Worm (Caenorhabditis elegans) whole organism, early embryonic: ENCODE measurements around the gene acer-1.
A peak's percentile ranks its signal among the peaks of the same experiment; 100 is the strongest.
"Not testable (repeated sequence)": the region's sequence is repeated elsewhere in the genome, so short reads cannot be mapped to it uniquely, and the experiment has no call there.

Experiments used
- B0310.2 ChIP-seq: sonication (generic microtip); optimal IDR thresholded peaks from 2 replicates; lab custom pipeline; 2016; ENCODE audit warnings: mild to moderate bottlenecking, missing genetic modification characterization, missing compliant biosample characterization
- F13C5.2 ChIP-seq: sonication (generic microtip); optimal IDR thresholded peaks from 2 replicates; lab custom pipeline; 2017; ENCODE audit warnings: mild to moderate bottlenecking, missing genetic modification characterization, inconsistent platforms, missing compliant biosample characterization
- aly-1 ChIP-seq: sonication (generic microtip); optimal IDR thresholded peaks from 2 replicates; lab custom pipeline; 2016; ENCODE audit warnings: missing genetic modification characterization, missing compliant biosample characterization
- ama-1 ChIP-seq: fragments of 150-350 bp; optimal IDR thresholded peaks from 2 replicates; lab custom pipeline; 2014
- ceh-13 ChIP-seq: fragments of 200-800 bp; sonication (Bioruptor generic); optimal IDR thresholded peaks from 2 replicates; lab custom pipeline; 2018; ENCODE audit warnings: mild to moderate bottlenecking, missing genetic modification characterization, missing compliant biosample characterization
- ceh-36 ChIP-seq: sonication (generic microtip); optimal IDR thresholded peaks from 2 replicates; lab custom pipeline; 2016; ENCODE audit warnings: missing genetic modification characterization, inconsistent platforms, missing compliant biosample characterization
- ets-7 ChIP-seq: sonication (generic microtip); optimal IDR thresholded peaks from 2 replicates; lab custom pipeline; 2016; ENCODE audit warnings: missing genotype, missing genetic modification characterization, missing compliant biosample characterization
- flt-1 ChIP-seq: fragments of 200-800 bp; sonication (Bioruptor generic); IDR thresholded peaks from 2 replicates; pipeline ENCODE4 v1.3.6; 2022; ENCODE audit warnings: missing genetic modification characterization, missing compliant biosample characterization
- hmbx-1 ChIP-seq: sonication (generic microtip); optimal IDR thresholded peaks from 2 replicates; lab custom pipeline; 2016; ENCODE audit warnings: mild to moderate bottlenecking, missing genetic modification characterization, missing compliant biosample characterization
- hmg-4 ChIP-seq: fragments of 200-800 bp; sonication (Bioruptor generic); optimal IDR thresholded peaks from 2 replicates; lab custom pipeline; 2018; ENCODE audit warnings: mild to moderate bottlenecking, missing genetic modification characterization, missing compliant biosample characterization
- hnd-1 ChIP-seq: sonication (generic microtip); optimal IDR thresholded peaks from 2 replicates; lab custom pipeline; 2016; ENCODE audit warnings: missing genetic modification characterization, missing compliant biosample characterization
- pes-1 ChIP-seq: fragments of 200-800 bp; sonication (Bioruptor generic); IDR thresholded peaks from 2 replicates; pipeline ENCODE4 v1.3.6; 2022; ENCODE audit warnings: missing genetic modification reagents, missing genetic modification characterization, missing compliant biosample characterization
- scrt-1 ChIP-seq: fragments of 200-800 bp; sonication (Bioruptor generic); IDR thresholded peaks from 2 replicates; pipeline ENCODE4 v1.3.6; 2022; ENCODE audit warnings: missing genetic modification characterization, missing compliant biosample characterization
- sea-1 ChIP-seq: fragments of 200-800 bp; sonication (Bioruptor generic); conservative IDR thresholded peaks from 2 replicates; pipeline ENCODE4 v1.3.6; 2022; ENCODE audit warnings: missing genetic modification characterization, missing compliant biosample characterization
- tbx-11 ChIP-seq: fragments of 200-800 bp; sonication (Bioruptor generic); IDR thresholded peaks from 2 replicates; pipeline ENCODE4 v1.3.6; 2022; ENCODE audit warnings: missing genetic modification characterization, missing compliant biosample characterization
- tbx-37 ChIP-seq: fragments of 200-800 bp; sonication (Bioruptor generic); conservative IDR thresholded peaks from 2 replicates; pipeline ENCODE4 v1.3.6; 2022; ENCODE audit warnings: missing genetic modification reagents, missing genetic modification characterization, missing compliant biosample characterization
- tra-4 ChIP-seq: sonication (generic microtip); optimal IDR thresholded peaks from 2 replicates; lab custom pipeline; 2017; ENCODE audit warnings: missing genetic modification characterization, missing compliant biosample characterization

Gene acer-1

ce11 chrII:6917710-6918109 is 27.5 kb upstream of the acer-1 start, which contains the start of gene B0252.11:
Gene B0252.11 (minus strand): TSS chrII:6917810.
- TF ChIP-seq pes-1 (GFP tag; lab: Robert Waterston, UW) (no peak), ama-1 (no peak), tra-4 (tag; lab: Kevin White, UChicago) (no peak), tbx-37 (no peak), ets-7 (no peak)

ce11 chrII:6915875-6916274 is 25.7 kb upstream of the acer-1 start, which contains the start of gene B0252.8:
Gene B0252.8 (plus strand): TSS chrII:6916166.
- TF ChIP-seq flt-1 (GFP tag; lab: Robert Waterston, UW) (no peak), ceh-36 (tag; lab: Kevin White, UChicago) (no peak), F13C5.2 (no peak), aly-1 (tag; lab: Kevin White, UChicago) (no peak), ets-7 (no peak), tra-4 (tag; lab: Kevin White, UChicago) (no peak), hmbx-1 (tag; lab: Kevin White, UChicago) (no peak), hmg-4 (GFP tag; lab: Kevin White, UChicago) (no peak)

ce11 chrII:6913309-6913708 is 23.1 kb upstream of the acer-1 start, which contains the start of gene cyn-10:
Gene cyn-10 (minus strand): TSS chrII:6913365.
- TF ChIP-seq hmbx-1 (tag; lab: Kevin White, UChicago) = no peak
- TF ChIP-seq tra-4 (tag; lab: Kevin White, UChicago) = no peak
- TF ChIP-seq hnd-1 (tag; lab: Kevin White, UChicago) = peak; percentile 35
- no peak for TF ChIP-seq F13C5.2
- TF ChIP-seq ets-7 = no peak
- peak; percentile 97 for TF ChIP-seq tbx-37
- peak; percentile 68; the same call in 1 of the 2 replicates for TF ChIP-seq sea-1 (GFP tag; lab: Robert Waterston, UW)
- peak; percentile 3 for TF ChIP-seq ceh-13 (GFP tag; lab: Kevin White, UChicago)
- no peak; the same call in 1 of the 2 replicates for TF ChIP-seq tbx-11 (GFP tag; lab: Robert Waterston, UW)
- peak; percentile 75 for TF ChIP-seq scrt-1 (GFP tag; lab: Robert Waterston, UW)
- TF ChIP-seq ama-1 = no peak
- TF ChIP-seq aly-1 (tag; lab: Kevin White, UChicago) = no peak
- TF ChIP-seq flt-1 (GFP tag; lab: Robert Waterston, UW) = no peak; the same call in 1 of the 2 replicates
- TF ChIP-seq hmg-4 (GFP tag; lab: Kevin White, UChicago) = no peak
- TF ChIP-seq B0310.2 (tag; lab: Kevin White, UChicago) = no peak
- TF ChIP-seq pes-1 (GFP tag; lab: Robert Waterston, UW) = no peak
- no peak for TF ChIP-seq ceh-36 (tag; lab: Kevin White, UChicago)

ce11 chrII:6909568-6910122 is 19.4 kb upstream of the acer-1 start, which contains the start of gene asm-1:
Gene asm-1 (plus strand): TSS chrII:6910072.
- TF ChIP-seq ceh-36 (tag; lab: Kevin White, UChicago) = no peak
- no peak for TF ChIP-seq B0310.2 (tag; lab: Kevin White, UChicago)
- TF ChIP-seq tbx-11 (GFP tag; lab: Robert Waterston, UW) = no peak
- TF ChIP-seq tra-4 (tag; lab: Kevin White, UChicago) = no peak
- no peak for TF ChIP-seq ama-1
- TF ChIP-seq ceh-13 (GFP tag; lab: Kevin White, UChicago) = no peak
- no peak for TF ChIP-seq hnd-1 (tag; lab: Kevin White, UChicago)

- TF ChIP-seq pes-1 (GFP tag; lab: Robert Waterston, UW) (no peak), tbx-37 (no peak), ets-7 (no peak), tra-4 (tag; lab: Kevin White, UChicago) (no peak), ceh-36 (tag; lab: Kevin White, UChicago) (no peak), F13C5.2 (no peak), flt-1 (GFP tag; lab: Robert Waterston, UW) (no peak), hmg-4 (GFP tag; lab: Kevin White, UChicago) (no peak), sea-1 (GFP tag; lab: Robert Waterston, UW) (no peak), tbx-11 (GFP tag; lab: Robert Waterston, UW) (no peak), scrt-1 (GFP tag; lab: Robert Waterston, UW) (no peak), hnd-1 (tag; lab: Kevin White, UChicago) (no peak), ama-1 (no peak), ceh-13 (GFP tag; lab: Kevin White, UChicago) (no peak), aly-1 (tag; lab: Kevin White, UChicago) (no peak), hmbx-1 (tag; lab: Kevin White, UChicago) (no peak)
Observed at ce11 chrII:6908689-6909088, 18.5 kb upstream of the acer-1 start.

- TF ChIP-seq tbx-11 (GFP tag; lab: Robert Waterston, UW); tbx-37; flt-1 (GFP tag; lab: Robert Waterston, UW): not testable (repeated sequence)
Observed at ce11 chrII:6907657-6908056, 17.5 kb upstream of the acer-1 start, which contains the start of gene B0252.3. Gene B0252.3 (minus strand): TSS chrII:6907757.

ce11 chrII:6901795-6902194 is 11.6 kb upstream of the acer-1 start, which contains the start of gene psmd-9:
Gene psmd-9 (plus strand): TSS chrII:6902095.
- TF ChIP-seq B0310.2 (tag; lab: Kevin White, UChicago) (no peak), pes-1 (GFP tag; lab: Robert Waterston, UW) (no peak), scrt-1 (GFP tag; lab: Robert Waterston, UW) (no peak), hmg-4 (GFP tag; lab: Kevin White, UChicago) (no peak), ama-1 (no peak)

- TF ChIP-seq tbx-11 (GFP tag; lab: Robert Waterston, UW) (no peak), tra-4 (tag; lab: Kevin White, UChicago) (no peak), flt-1 (GFP tag; lab: Robert Waterston, UW) (no peak), F13C5.2 (no peak), ets-7 (no peak), ama-1 (no peak), hmg-4 (GFP tag; lab: Kevin White, UChicago) (no peak), B0310.2 (tag; lab: Kevin White, UChicago) (no peak), hmbx-1 (tag; lab: Kevin White, UChicago) (no peak), hnd-1 (tag; lab: Kevin White, UChicago) (no peak), scrt-1 (GFP tag; lab: Robert Waterston, UW) (no peak), pes-1 (GFP tag; lab: Robert Waterston, UW) (no peak)
Observed at ce11 chrII:6900708-6901107, 10.5 kb upstream of the acer-1 start.
